Worm (Caenorhabditis elegans) whole organism, L4 larva: Measurements from ENCODE around the gene Y111B2A.2.
A peak's percentile ranks its signal among the peaks of the same experiment; 100 is the strongest.

ENCODE experiments used
- F10B5.3 ChIP-seq: sonication (generic microtip); optimal IDR thresholded peaks from 2 replicates; lab custom pipeline; 2016; ENCODE audit warnings: mild to moderate bottlenecking, missing genetic modification characterization, missing compliant biosample characterization
- F37D6.2 ChIP-seq: sonication (generic microtip); optimal IDR thresholded peaks from 2 replicates; lab custom pipeline; 2016; ENCODE audit warnings: mild to moderate bottlenecking, missing genetic modification characterization, missing compliant biosample characterization
- F44E2.7 ChIP-seq: fragments of 200-800 bp; sonication (Bioruptor generic); IDR thresholded peaks from 2 replicates; pipeline ENCODE4 v2.1.2; 2022; ENCODE audit warnings: missing genetic modification characterization, missing compliant biosample characterization
- F49E8.2 ChIP-seq: sonication (generic microtip); optimal IDR thresholded peaks from 2 replicates; lab custom pipeline; 2016; ENCODE audit warnings: missing compliant biosample characterization, mild to moderate bottlenecking, missing genetic modification characterization, borderline replicate concordance
- T20F7.1 ChIP-seq: fragments of 200-800 bp; sonication (Bioruptor generic); optimal IDR thresholded peaks from 2 replicates; lab custom pipeline; 2018; ENCODE audit warnings: mild to moderate bottlenecking, missing genetic modification characterization, missing compliant biosample characterization
- Y105C5A.15 ChIP-seq: fragments of 200-800 bp; sonication (Bioruptor generic); IDR thresholded peaks from 2 replicates; pipeline ENCODE4 v1.3.6; 2022; ENCODE audit warnings: missing genetic modification characterization, missing compliant biosample characterization
- Y5F2A.4 ChIP-seq: fragments of 200-800 bp; sonication (Bioruptor generic); optimal IDR thresholded peaks from 2 replicates; lab custom pipeline; 2018; ENCODE audit warnings: mild to moderate bottlenecking, missing genetic modification characterization, missing compliant biosample characterization
- Y75B8A.6 ChIP-seq: fragments of 200-800 bp; sonication (Bioruptor generic); IDR thresholded peaks from 2 replicates; pipeline ENCODE4 v1.3.6; 2022; ENCODE audit warnings: missing genetic modification reagents, missing genetic modification characterization, missing compliant biosample characterization
- ZK546.5 ChIP-seq, 2 experiments: sonication (generic microtip); optimal IDR thresholded peaks; 2 replicates each; lab custom pipeline; 2017; ENCODE audit warnings: missing biosample characterization in 2 of 2, missing genetic modification characterization in 2 of 2
- aha-1 ChIP-seq: fragments of 150-350 bp; peaks from one replicate; lab custom pipeline; 2014; ENCODE audit warnings: missing biosample characterization, missing genetic modification characterization
- ceh-20 ChIP-seq: fragments of 200-800 bp; sonication (Bioruptor generic); IDR thresholded peaks from 2 replicates; pipeline ENCODE4 v1.3.6; 2022; ENCODE audit warnings: missing genetic modification reagents, missing genetic modification characterization, missing compliant biosample characterization
- ceh-32 ChIP-seq: sonication (generic microtip); optimal IDR thresholded peaks from 2 replicates; lab custom pipeline; 2016; ENCODE audit warnings: mild to moderate bottlenecking, missing genetic modification characterization, missing compliant biosample characterization; ENCODE audit not compliant: poor library complexity
- ceh-44 ChIP-seq: fragments of 200-800 bp; sonication (Bioruptor generic); IDR thresholded peaks from 2 replicates; pipeline ENCODE4 v1.3.6; 2022; ENCODE audit warnings: missing genetic modification reagents, missing genetic modification characterization, missing compliant biosample characterization
- ctbp-1 ChIP-seq: fragments of 200-800 bp; sonication (Bioruptor generic); IDR thresholded peaks from 2 replicates; pipeline ENCODE4 v1.3.6; 2022; ENCODE audit warnings: missing genetic modification reagents, missing genetic modification characterization, missing compliant biosample characterization
- daf-12 ChIP-seq: fragments of 150-350 bp; optimal IDR thresholded peaks from 2 replicates; lab custom pipeline; 2014; ENCODE audit warnings: missing biosample characterization, missing genetic modification reagents, missing genetic modification characterization
- daf-16 ChIP-seq, 3 experiments: sonication (generic microtip); optimal IDR thresholded peaks; 2 replicates each; lab custom pipeline; 2016 to 2017; ENCODE audit warnings: missing genetic modification characterization in 3 of 3, missing genetic modification reagents in 3 of 3, mild to moderate bottlenecking in 2 of 3, missing compliant biosample characterization in 2 of 3, missing biosample characterization in 1 of 3, moderate library complexity in 1 of 3
- daf-19 ChIP-seq: fragments of 200-800 bp; sonication (Bioruptor generic); conservative IDR thresholded peaks from 2 replicates; pipeline ENCODE4 v1.3.6; 2022; ENCODE audit warnings: missing genetic modification characterization, missing compliant biosample characterization
- dpl-1 ChIP-seq: fragments of 150-350 bp; optimal IDR thresholded peaks from 2 replicates; lab custom pipeline; 2014; ENCODE audit warnings: missing biosample characterization, missing genetic modification reagents, missing genetic modification characterization
- fos-1 ChIP-seq: fragments of 150-350 bp; optimal IDR thresholded peaks from 2 replicates; lab custom pipeline; 2014; ENCODE audit warnings: missing biosample characterization, missing genetic modification characterization
- gei-8 ChIP-seq: fragments of 200-800 bp; sonication (Bioruptor generic); optimal IDR thresholded peaks from 2 replicates; lab custom pipeline; 2018; ENCODE audit warnings: mild to moderate bottlenecking, missing genetic modification characterization, missing compliant biosample characterization
- hif-1 ChIP-seq, 2 experiments: sonication (generic microtip); optimal IDR thresholded peaks; 2 replicates each; lab custom pipeline; 2016 to 2017; ENCODE audit warnings: missing compliant biosample characterization in 2 of 2, missing genetic modification characterization in 2 of 2, missing genetic modification reagents in 2 of 2, missing genotype in 2 of 2, mild to moderate bottlenecking in 1 of 2
- hmg-1.1 ChIP-seq: fragments of 200-800 bp; sonication (Bioruptor generic); IDR thresholded peaks from 2 replicates; pipeline ENCODE4 v1.3.6; 2022; ENCODE audit warnings: missing genetic modification reagents, missing genetic modification characterization, missing compliant biosample characterization
- lin-1 ChIP-seq: fragments of 200-800 bp; sonication (Bioruptor generic); IDR thresholded peaks from 2 replicates; pipeline ENCODE4 v1.3.6; 2022; ENCODE audit warnings: missing genetic modification reagents, missing genetic modification characterization, missing compliant biosample characterization
- lin-15B ChIP-seq: fragments of 150-350 bp; sonication (generic microtip); optimal IDR thresholded peaks from 3 replicates; lab custom pipeline; 2014; ENCODE audit warnings: missing biosample characterization, missing genetic modification characterization
- lin-29 ChIP-seq: fragments of 200-800 bp; sonication (Bioruptor generic); IDR thresholded peaks from 2 replicates; pipeline ENCODE4 v1.3.6; 2022; ENCODE audit warnings: missing genetic modification reagents, missing genetic modification characterization, missing compliant biosample characterization
- lin-38 ChIP-seq: fragments of 200-800 bp; sonication (Bioruptor generic); IDR thresholded peaks from 2 replicates; pipeline ENCODE4 v1.3.6; 2022; ENCODE audit warnings: missing genetic modification reagents, missing genetic modification characterization, missing compliant biosample characterization
- mxl-2 ChIP-seq: fragments of 200-800 bp; sonication (Bioruptor generic); conservative IDR thresholded peaks from 2 replicates; pipeline ENCODE4 v1.3.6; 2022; ENCODE audit warnings: missing genetic modification reagents, missing genetic modification characterization, missing compliant biosample characterization
- nhr-11 ChIP-seq: fragments of 150-350 bp; optimal IDR thresholded peaks from 2 replicates; lab custom pipeline; 2014; ENCODE audit warnings: missing biosample characterization, missing genetic modification characterization
- nhr-41 ChIP-seq: fragments of 200-800 bp; sonication (Bioruptor generic); IDR thresholded peaks from 2 replicates; pipeline ENCODE4 v1.3.6; 2022; ENCODE audit warnings: missing genetic modification reagents, missing genetic modification characterization, missing compliant biosample characterization
- nhr-48 ChIP-seq: sonication (generic microtip); optimal IDR thresholded peaks from 2 replicates; lab custom pipeline; 2016; ENCODE audit warnings: mild to moderate bottlenecking, missing genetic modification characterization, missing compliant biosample characterization
- rbr-2 ChIP-seq: sonication (generic microtip); optimal IDR thresholded peaks from 2 replicates; lab custom pipeline; 2016; ENCODE audit warnings: missing genotype, missing genetic modification characterization, missing compliant biosample characterization
- set-16 ChIP-seq: fragments of 200-800 bp; sonication (Bioruptor generic); IDR thresholded peaks from 2 replicates; pipeline ENCODE4 v1.3.6; 2022; ENCODE audit warnings: missing genetic modification reagents, missing genetic modification characterization, missing compliant biosample characterization
- snpc-1.2 ChIP-seq: fragments of 200-800 bp; sonication (Bioruptor generic); IDR thresholded peaks from 2 replicates; pipeline ENCODE4 v1.3.6; 2022; ENCODE audit warnings: missing genetic modification reagents, missing genetic modification characterization, missing compliant biosample characterization
- spr-3 ChIP-seq: fragments of 200-800 bp; sonication (Bioruptor generic); optimal IDR thresholded peaks from 2 replicates; lab custom pipeline; 2018; ENCODE audit warnings: mild to moderate bottlenecking, missing genetic modification characterization, missing compliant biosample characterization
- unc-39 ChIP-seq: sonication (generic microtip); optimal IDR thresholded peaks from 2 replicates; lab custom pipeline; 2017; ENCODE audit warnings: missing biosample characterization, missing genetic modification characterization
- vab-7 ChIP-seq: fragments of 200-800 bp; sonication (Bioruptor generic); IDR thresholded peaks from 2 replicates; pipeline ENCODE4 v1.3.6; 2022; ENCODE audit warnings: missing genetic modification reagents, missing genetic modification characterization, missing compliant biosample characterization
- zfp-2 ChIP-seq: sonication (generic microtip); optimal IDR thresholded peaks from 2 replicates; lab custom pipeline; 2016; ENCODE audit warnings: mild to moderate bottlenecking, missing genetic modification characterization, missing compliant biosample characterization
- zip-11 ChIP-seq: fragments of 200-800 bp; sonication (Bioruptor generic); IDR thresholded peaks from 2 replicates; pipeline ENCODE4 v1.3.6; 2022; ENCODE audit warnings: missing genetic modification characterization, missing compliant biosample characterization
- ztf-7 ChIP-seq: fragments of 150-350 bp; optimal IDR thresholded peaks from 2 replicates; lab custom pipeline; 2014; ENCODE audit warnings: missing biosample characterization, missing genetic modification characterization

Y111B2A.2 gene

DNA sequence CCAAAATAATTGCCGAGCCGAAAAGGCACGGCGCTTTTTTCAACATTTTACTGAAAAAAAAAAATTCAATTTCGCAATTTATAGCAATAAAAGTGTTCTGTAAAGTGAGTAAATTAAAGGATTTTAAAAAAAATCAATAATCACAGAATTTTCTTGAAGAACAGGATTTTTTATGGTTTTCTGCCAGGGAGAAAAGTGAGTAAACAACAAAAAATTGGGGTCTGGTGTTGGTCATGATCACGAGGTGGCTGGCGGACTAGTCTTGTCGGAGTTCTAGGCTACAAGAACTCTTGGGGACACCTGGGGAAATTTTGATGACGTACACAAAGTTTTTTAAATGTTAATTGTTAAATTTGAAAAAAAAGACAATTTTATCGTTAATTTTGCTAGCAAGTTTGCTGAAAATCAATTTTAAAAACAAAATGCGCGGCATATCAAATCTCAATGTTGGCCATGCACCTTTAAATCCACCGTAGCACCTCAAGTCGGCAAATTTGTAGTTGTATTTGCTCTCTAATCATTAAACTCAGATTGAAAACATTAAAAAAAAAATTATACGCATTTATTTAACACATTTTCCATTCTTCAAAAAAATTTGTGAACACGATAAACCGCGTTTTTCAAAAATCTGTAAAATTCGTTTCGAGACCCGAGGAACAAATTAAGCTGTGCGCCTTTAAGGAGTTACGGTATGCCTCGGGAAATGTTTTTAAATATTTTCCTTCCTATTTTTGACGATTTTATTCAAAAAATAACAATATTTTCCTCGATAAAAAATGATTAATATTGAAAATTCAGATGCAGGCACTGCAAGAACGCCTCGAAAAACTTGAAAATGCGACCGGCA, 38.9 kb upstream of the Y111B2A.2 start, which contains the start of the genes scav-3 and Y49E10.21 (continued):
- TF ChIP-seq hmg-1.1 (GFP tag; lab: Robert Waterston, UW) = no peak
- no peak for TF ChIP-seq Y5F2A.4
- TF ChIP-seq nhr-41 (GFP tag; lab: Robert Waterston, UW) = no peak
- no peak for TF ChIP-seq lin-15B (tag; lab: Kevin White, UChicago)
- peak; percentile 8 for TF ChIP-seq ztf-7 (tag; lab: Kevin White, UChicago)

DNA sequence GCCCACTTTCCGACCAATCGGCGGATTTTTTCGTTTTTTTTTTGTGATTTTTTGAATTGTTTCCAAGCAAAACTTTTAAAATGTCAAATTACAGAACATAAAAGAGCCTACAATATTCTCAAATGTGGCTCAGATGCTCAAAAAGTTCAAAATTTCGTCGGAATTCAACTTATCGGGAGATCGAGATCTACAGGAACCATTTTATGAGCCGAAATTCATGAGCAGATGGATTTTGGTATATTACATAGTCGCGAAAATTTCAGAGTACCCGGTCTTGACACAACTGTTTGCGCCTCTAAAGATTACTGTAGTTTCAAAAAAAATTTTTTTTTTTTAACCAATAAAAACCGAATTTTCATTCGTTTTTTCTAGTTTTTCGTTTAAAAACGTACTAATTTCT, 36.9 kb upstream of the Y111B2A.2 start:
- TF ChIP-seq ctbp-1 (GFP tag; lab: Robert Waterston, UW) = no peak
- TF ChIP-seq aha-1 (tag; lab: Kevin White, UChicago) = peak; percentile 92
- no peak for TF ChIP-seq Y75B8A.6 (GFP tag; lab: Robert Waterston, UW)

DNA sequence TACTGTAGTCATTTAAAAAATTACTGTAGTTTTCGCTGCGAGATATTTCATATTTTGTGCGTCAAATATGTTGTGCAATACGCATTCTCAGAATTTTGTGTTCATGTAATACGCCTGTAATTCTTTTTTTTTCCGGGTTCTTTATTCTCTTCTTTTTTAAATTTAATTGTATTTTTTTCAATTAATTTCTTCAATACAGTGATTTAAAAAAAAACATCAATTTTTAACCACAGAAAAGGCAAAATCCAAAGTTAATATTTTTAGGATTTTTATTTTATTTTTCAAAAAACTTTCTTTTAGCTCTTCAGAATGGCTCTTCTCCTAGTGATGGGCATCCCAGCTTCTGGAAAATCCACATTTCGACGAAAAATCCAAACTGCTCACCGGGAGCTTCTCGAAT, 29.6 kb upstream of the Y111B2A.2 start, which contains the start of gene pstk-1:
Gene pstk-1, plus strand, starts transcription at position 301 of the 400 bp plus-strand sequence.
- no peak for TF ChIP-seq unc-39 (tag; lab: Kevin White, UChicago)
- no peak for TF ChIP-seq gei-8 (GFP tag; lab: Kevin White, UChicago)
- no peak for TF ChIP-seq F44E2.7
- no peak for TF ChIP-seq vab-7 (GFP tag; lab: Robert Waterston, UW)
- no peak for TF ChIP-seq nhr-11 (tag; lab: Kevin White, UChicago)
- no peak for TF ChIP-seq ceh-20
- TF ChIP-seq Y5F2A.4 = no peak
- no peak for TF ChIP-seq aha-1 (tag; lab: Kevin White, UChicago)
- no peak for TF ChIP-seq zfp-2 (tag; lab: Kevin White, UChicago)
- TF ChIP-seq snpc-1.2 = no peak
- TF ChIP-seq F49E8.2 (tag; lab: Kevin White, UChicago) = no peak
- TF ChIP-seq spr-3 (GFP tag; lab: Kevin White, UChicago) = no peak
- no peak for TF ChIP-seq ceh-32 (tag; lab: Kevin White, UChicago)
- no peak for TF ChIP-seq T20F7.1 (GFP tag; lab: Kevin White, UChicago)
- no peak for TF ChIP-seq ZK546.5 (tag; optimal IDR thresholded peaks at IDR 0.05; lab: Kevin White, UChicago)
- no peak for TF ChIP-seq lin-38 (GFP tag; lab: Robert Waterston, UW)
- TF ChIP-seq fos-1 = no peak
- no peak for TF ChIP-seq dpl-1

DNA sequence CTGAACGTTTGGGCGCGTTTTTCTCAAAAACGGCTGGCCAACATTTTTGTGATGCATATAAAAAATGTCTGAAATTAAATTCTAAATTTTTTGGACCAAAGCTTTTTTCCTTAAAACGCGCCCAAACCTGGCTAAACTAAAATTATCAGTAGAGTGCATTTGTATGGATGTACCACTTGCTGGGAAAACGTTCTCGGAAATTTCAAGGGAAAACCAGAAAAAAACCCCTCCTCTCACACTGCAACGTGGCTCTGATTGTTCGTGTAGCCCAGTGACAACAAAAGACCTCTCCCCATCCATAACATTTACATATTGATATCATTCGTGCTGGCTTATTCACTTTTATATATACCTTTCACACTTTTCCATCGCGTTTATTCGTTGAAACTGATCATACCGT, 27.0 kb upstream of the Y111B2A.2 start, which contains the start of gene Y49E10.29:
Gene Y49E10.29, plus strand, starts transcription at position 301 of the 400 bp plus-strand sequence.
- no peak for TF ChIP-seq gei-8 (GFP tag; lab: Kevin White, UChicago)
- TF ChIP-seq nhr-48 (tag; lab: Kevin White, UChicago) = no peak
- no peak for TF ChIP-seq dpl-1
- no peak for TF ChIP-seq zip-11
- no peak for TF ChIP-seq F10B5.3 (tag; lab: Kevin White, UChicago)

DNA sequence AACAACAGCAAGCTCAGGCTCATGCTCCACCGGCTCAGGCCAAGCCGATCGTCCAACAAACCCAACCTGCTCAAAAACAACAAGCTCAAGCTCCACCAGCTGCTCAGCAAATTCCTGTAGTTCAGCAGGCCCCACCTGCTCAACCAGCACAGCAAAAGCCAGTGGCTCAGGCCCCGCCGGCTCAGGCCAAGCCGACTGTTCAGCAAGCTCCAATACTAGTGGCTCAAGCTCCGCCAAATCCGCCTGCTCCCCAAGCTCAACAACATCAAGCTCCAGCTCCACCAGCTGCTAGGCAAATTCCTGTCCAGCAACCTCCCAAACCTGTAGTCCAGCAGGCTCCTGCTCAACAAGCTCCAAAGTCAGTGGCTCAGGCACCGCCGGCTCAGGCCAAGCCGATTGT, 26.1 kb upstream of the Y111B2A.2 start:
- no peak for TF ChIP-seq rbr-2 (tag; lab: Kevin White, UChicago)
- no peak for TF ChIP-seq F10B5.3 (tag; lab: Kevin White, UChicago)
- TF ChIP-seq set-16 (GFP tag; lab: Robert Waterston, UW) = peak; percentile 88

DNA sequence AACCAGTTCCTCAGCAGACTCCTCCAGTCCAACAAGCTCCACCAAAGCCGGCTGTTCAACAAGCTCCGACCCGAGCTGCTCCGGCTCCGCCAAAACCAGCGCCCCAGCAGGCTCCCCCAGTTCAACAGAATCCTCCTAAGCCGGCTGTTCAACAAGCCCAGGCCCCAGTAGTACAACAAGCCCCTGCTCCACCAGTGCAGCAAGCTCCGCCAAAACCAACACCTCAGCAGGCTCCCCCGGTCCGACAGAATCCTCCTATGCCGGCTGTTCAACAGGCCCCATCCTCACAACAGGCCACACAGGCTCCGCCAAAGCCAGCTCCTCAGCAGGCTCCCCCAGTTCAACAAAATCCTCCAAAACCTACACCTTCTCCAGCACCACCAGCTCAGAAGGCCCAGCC, 25.3 kb upstream of the Y111B2A.2 start:
- no peak for TF ChIP-seq lin-1 (GFP tag; lab: Robert Waterston, UW)
- TF ChIP-seq lin-29 (GFP tag; lab: Robert Waterston, UW) = no peak
- peak; percentile 91 for TF ChIP-seq set-16 (GFP tag; lab: Robert Waterston, UW)
- TF ChIP-seq snpc-1.2 = no peak
- TF ChIP-seq dpl-1 = no peak
- no peak for TF ChIP-seq Y105C5A.15 (GFP tag; lab: Robert Waterston, UW)
- no peak for TF ChIP-seq daf-19
- no peak for TF ChIP-seq unc-39 (tag; lab: Kevin White, UChicago)
- TF ChIP-seq lin-38 (GFP tag; lab: Robert Waterston, UW) = no peak
- no peak for TF ChIP-seq daf-12
- no peak for TF ChIP-seq ceh-44 (GFP tag; lab: Robert Waterston, UW)
- TF ChIP-seq hif-1 (tag; optimal IDR thresholded peaks at IDR 0.05; lab: Kevin White, UChicago) = no peak
- no peak for TF ChIP-seq F37D6.2 (tag; lab: Kevin White, UChicago)
- no peak for TF ChIP-seq daf-16 (GFP tag; optimal IDR thresholded peaks at IDR 0.05; lab: Kevin White, UChicago)
- no peak for TF ChIP-seq daf-16 (tag; optimal IDR thresholded peaks at IDR 0.05; lab: Kevin White, UChicago)
- TF ChIP-seq aha-1 (tag; lab: Kevin White, UChicago) = peak; percentile 39
- TF ChIP-seq ceh-32 (tag; lab: Kevin White, UChicago) = no peak
- TF ChIP-seq mxl-2 = no peak
